Fruit fly (Drosophila melanogaster): ENCODE data around the gene CG32109.
A peak's percentile ranks its signal among the peaks of the same experiment; 100 is the strongest.

Gene CG32109

DNA sequence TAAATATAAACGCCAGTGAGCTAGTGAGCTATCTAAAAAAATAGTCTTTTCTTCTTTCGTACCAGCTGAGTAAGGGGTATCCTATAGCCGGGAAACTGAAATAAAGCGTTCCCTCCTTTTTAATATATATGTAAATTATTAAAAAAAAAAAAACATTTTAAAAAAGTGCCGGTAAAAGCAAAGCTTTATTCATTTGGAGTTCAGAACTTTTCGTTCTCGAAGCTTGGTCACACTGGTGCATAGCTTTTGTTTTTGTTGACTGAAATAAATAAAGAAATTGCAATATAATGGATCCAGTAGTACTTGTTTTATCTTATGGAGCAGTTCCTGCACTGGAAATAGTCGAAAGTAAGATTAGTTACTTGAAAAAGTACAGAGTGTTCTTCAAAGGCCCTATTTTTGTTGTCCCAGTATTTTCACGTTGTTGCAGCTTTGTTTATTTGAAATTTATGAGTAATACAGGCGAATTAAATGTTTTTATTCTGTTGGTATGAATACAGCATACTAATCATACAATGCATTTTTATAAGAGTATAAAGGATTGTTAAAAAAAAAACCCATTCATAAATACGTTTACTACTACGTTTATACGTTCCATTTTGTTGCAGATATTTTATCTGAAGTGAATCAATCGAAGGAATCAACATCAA lies at the start of gene CG32109 (continued):
- TF ChIP-seq CG5953 (GFP tag; IDR thresholded peaks at IDR 0.05), result no peak
- no peak for TF ChIP-seq mirr (GFP tag; optimal IDR thresholded peaks at IDR 0.05)
- TF ChIP-seq Mes4 (GFP tag; optimal IDR thresholded peaks at IDR 0.05), result no peak
- no peak for TF ChIP-seq trem (tag; optimal IDR thresholded peaks at IDR 0.05)
- TF ChIP-seq unpg (GFP tag; optimal IDR thresholded peaks at IDR 0.05), result no peak
- no peak for TF ChIP-seq Asciz (GFP tag; optimal IDR thresholded peaks at IDR 0.05)
- TF ChIP-seq Mrtf (GFP tag; IDR thresholded peaks at IDR 0.05), result no peak
- TF ChIP-seq CG34224 (GFP tag; IDR thresholded peaks at IDR 0.05; ENCODE audit: partially characterized antibody), result peak; percentile 18; the same call in 1 of the 3 replicates
- TF ChIP-seq Dll (GFP tag; IDR thresholded peaks at IDR 0.05; ENCODE audit: partially characterized antibody), result no peak
- no peak for TF ChIP-seq Awh (GFP tag; IDR thresholded peaks at IDR 0.05)
- no peak for TF ChIP-seq shn (GFP tag; optimal IDR thresholded peaks at IDR 0.05)
- TF ChIP-seq sens (GFP tag), result peak; percentile 54
- TF ChIP-seq nom (GFP tag; optimal IDR thresholded peaks at IDR 0.05), result peak; percentile 27
- TF ChIP-seq CG18476 (GFP tag; optimal IDR thresholded peaks at IDR 0.05), result no peak
- no peak for TF ChIP-seq CG9437 (GFP tag; optimal IDR thresholded peaks at IDR 0.05)
- TF ChIP-seq wor (GFP tag; IDR thresholded peaks at IDR 0.05), result no peak
- no peak for TF ChIP-seq B-H1 (GFP tag; IDR thresholded peaks at IDR 0.05)
- no peak for TF ChIP-seq Hmx (GFP tag; optimal IDR thresholded peaks at IDR 0.05)
- no peak for TF ChIP-seq CG10565 (GFP tag; optimal IDR thresholded peaks at IDR 0.05)
- TF ChIP-seq chinmo (GFP tag; IDR thresholded peaks at IDR 0.05; ENCODE audit: partially characterized antibody), result no peak
- TF ChIP-seq CG14667 (GFP tag; IDR thresholded peaks at IDR 0.05), result no peak
- no peak for TF ChIP-seq crp (GFP tag; optimal IDR thresholded peaks at IDR 0.05)
- peak; percentile 23 for TF ChIP-seq pzg (GFP tag; optimal IDR thresholded peaks at IDR 0.05)
- TF ChIP-seq HHEX (GFP tag; optimal IDR thresholded peaks at IDR 0.05), result no peak
- no peak for TF ChIP-seq lola (GFP tag; optimal IDR thresholded peaks at IDR 0.05)
- no peak for TF ChIP-seq Ptx1 (GFP tag; IDR thresholded peaks at IDR 0.05)
- no peak for TF ChIP-seq CG10267 (tag; optimal IDR thresholded peaks at IDR 0.05)
- TF ChIP-seq CG4617 (GFP tag; optimal IDR thresholded peaks at IDR 0.05; ENCODE audit: borderline replicate concordance), result peak; percentile 18
- TF ChIP-seq seq (GFP tag; IDR thresholded peaks at IDR 0.05), result no peak
- no peak for TF ChIP-seq Side (GFP tag; optimal IDR thresholded peaks at IDR 0.05)
- TF ChIP-seq nmo (GFP tag; optimal IDR thresholded peaks at IDR 0.05), result no peak
- no peak for TF ChIP-seq MTF-1 (GFP tag; optimal IDR thresholded peaks at IDR 0.05; ENCODE audit: borderline replicate concordance)
- no peak for TF ChIP-seq CG4360 (GFP tag; IDR thresholded peaks at IDR 0.05)
- TF ChIP-seq h (optimal IDR thresholded peaks at IDR 0.05), result no peak
- peak; percentile 18; the same call in 1 of the 2 replicates for TF ChIP-seq CG13287 (GFP tag; IDR thresholded peaks at IDR 0.05; ENCODE audit: partially characterized antibody)
- TF ChIP-seq caup (GFP tag; optimal IDR thresholded peaks at IDR 0.05; ENCODE audit: severe bottlenecking), result no peak
- TF ChIP-seq Mad (GFP tag; optimal IDR thresholded peaks at IDR 0.05), result no peak
- TF ChIP-seq D19B (GFP tag; optimal IDR thresholded peaks at IDR 0.05), result peak; percentile 31
- peak; percentile 19 for TF ChIP-seq YL-1 (GFP tag; optimal IDR thresholded peaks at IDR 0.05)
- TF ChIP-seq CG17568 (GFP tag; optimal IDR thresholded peaks at IDR 0.05), result no peak
- TF ChIP-seq CG15696 (tag; optimal IDR thresholded peaks at IDR 0.05), result no peak
- TF ChIP-seq Neu2 (GFP tag; optimal IDR thresholded peaks at IDR 0.05; ENCODE audit: borderline replicate concordance), result no peak
- no peak for TF ChIP-seq CG10462 (GFP tag; optimal IDR thresholded peaks at IDR 0.05)
- TF ChIP-seq MBD-R2 (GFP tag; IDR thresholded peaks at IDR 0.05), result peak; percentile 37; the same call in 1 of the 2 replicates
- TF ChIP-seq salm (tag; optimal IDR thresholded peaks at IDR 0.05), result no peak
- no peak for TF ChIP-seq danr (GFP tag; IDR thresholded peaks at IDR 0.05)
- TF ChIP-seq zen (tag; optimal IDR thresholded peaks at IDR 0.05), result no peak
- TF ChIP-seq nerfin-2 (GFP tag; IDR thresholded peaks at IDR 0.05; ENCODE audit: partially characterized antibody), result no peak
- TF ChIP-seq gcm2 (GFP tag; optimal IDR thresholded peaks at IDR 0.05), result no peak
